Worm (Caenorhabditis elegans): Measurements from ENCODE around the gene C45B11.8.

C45B11.8 gene

ce11 chrV:11043767-11044166 is 3.2 kb downstream of the C45B11.8 start, which contains the start of gene C45B11.6:
C45B11.6 (plus strand) TSS chrV:11044067.
- TF ChIP-seq B0310.2 (tag; optimal IDR thresholded peaks at IDR 0.05) (no peak), ets-7 (tag; optimal IDR thresholded peaks at IDR 0.05) (no peak), hmbx-1 (tag; optimal IDR thresholded peaks at IDR 0.05) (no peak), hnd-1 (tag; optimal IDR thresholded peaks at IDR 0.05) (no peak), tbx-37 (GFP tag; conservative IDR thresholded peaks at IDR 0.05) (no peak), ama-1 (optimal IDR thresholded peaks at IDR 0.05) (no peak), sea-1 (GFP tag; conservative IDR thresholded peaks at IDR 0.05) (no peak), aly-1 (tag; optimal IDR thresholded peaks at IDR 0.05) (no peak), scrt-1 (GFP tag; IDR thresholded peaks at IDR 0.05) (no peak)

ce11 chrV:11046730-11047129 is 6.2 kb downstream of the C45B11.8 start, which contains the start of gene dhs-18:
dhs-18 (minus strand) TSS chrV:11046833.
- TF ChIP-seq scrt-1 (GFP tag; IDR thresholded peaks at IDR 0.05) (no peak), tbx-11 (GFP tag; IDR thresholded peaks at IDR 0.05) (no peak), tbx-37 (GFP tag; conservative IDR thresholded peaks at IDR 0.05) (no peak), aly-1 (tag; optimal IDR thresholded peaks at IDR 0.05) (no peak), flt-1 (GFP tag; IDR thresholded peaks at IDR 0.05) (no peak), tra-4 (tag; optimal IDR thresholded peaks at IDR 0.05) (no peak), F13C5.2 (tag; optimal IDR thresholded peaks at IDR 0.05) (no peak), sea-1 (GFP tag; conservative IDR thresholded peaks at IDR 0.05) (no peak), pes-1 (GFP tag; IDR thresholded peaks at IDR 0.05) (no peak), ama-1 (optimal IDR thresholded peaks at IDR 0.05) (no peak), ceh-13 (GFP tag; optimal IDR thresholded peaks at IDR 0.05) (no peak), hnd-1 (tag; optimal IDR thresholded peaks at IDR 0.05) (no peak), hmbx-1 (tag; optimal IDR thresholded peaks at IDR 0.05) (no peak), hmg-4 (GFP tag; optimal IDR thresholded peaks at IDR 0.05) (no peak), ets-7 (tag; optimal IDR thresholded peaks at IDR 0.05) (no peak), ceh-36 (tag; optimal IDR thresholded peaks at IDR 0.05) (no peak), B0310.2 (tag; optimal IDR thresholded peaks at IDR 0.05) (no peak)

DNA sequence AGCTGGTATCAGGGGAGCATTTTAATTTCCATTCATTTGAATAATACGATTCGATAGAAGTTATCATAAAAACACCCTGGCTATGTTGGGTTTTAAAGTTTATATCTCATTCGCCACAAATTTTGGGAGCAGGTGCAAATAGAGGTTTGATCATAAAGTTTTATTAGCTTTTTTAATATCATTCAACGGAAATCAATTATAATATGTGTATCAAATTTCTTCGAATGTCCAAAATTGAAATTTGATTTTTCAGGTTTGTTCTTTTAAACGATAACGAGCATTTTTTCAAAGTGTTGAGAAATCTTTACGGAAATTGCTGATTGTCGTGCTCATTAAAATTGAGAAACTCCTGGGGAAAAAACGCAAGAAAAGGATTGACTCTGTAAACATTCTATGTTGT is 8.1 kb downstream of the C45B11.8 start, which contains the start of gene srh-74:
Gene srh-74 (minus strand): TSS at position 101 of the 400 bp plus-strand sequence.
- no peak for TF ChIP-seq tra-4 (tag; optimal IDR thresholded peaks at IDR 0.05)

- TF ChIP-seq ets-7 (tag; optimal IDR thresholded peaks at IDR 0.05) (no peak), tbx-37 (GFP tag; conservative IDR thresholded peaks at IDR 0.05) (no peak), ama-1 (optimal IDR thresholded peaks at IDR 0.05) (no peak)
Measured at ce11 chrV:11051921-11052320, 11.3 kb downstream of the C45B11.8 start, which contains the start of gene T04C12.33. T04C12.33 (plus strand) TSS chrV:11052221.

DNA sequence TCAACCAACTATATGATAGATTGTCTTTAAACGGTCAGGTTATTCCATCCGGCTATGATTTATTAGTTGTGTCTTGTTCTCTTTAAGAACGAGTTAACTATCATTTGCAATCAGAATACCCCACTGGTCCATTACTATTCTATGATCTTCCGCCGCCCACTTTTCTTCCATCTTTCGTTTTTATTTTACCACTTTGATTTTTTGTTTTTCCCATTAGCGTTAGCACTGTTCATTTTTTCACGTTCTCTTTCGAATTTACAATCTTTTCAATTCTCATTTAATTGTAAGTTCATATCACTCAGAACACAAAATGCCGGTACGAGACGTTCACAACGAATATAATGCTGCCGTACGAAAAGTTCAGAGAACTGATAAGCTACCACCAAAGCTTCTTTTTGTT is 13.3 kb downstream of the C45B11.8 start, which contains the start of gene T04C12.7:
Gene T04C12.7 (plus strand): TSS at position 301 of the 400 bp plus-strand sequence.
- TF ChIP-seq ceh-36 (tag; optimal IDR thresholded peaks at IDR 0.05) = no peak

DNA sequence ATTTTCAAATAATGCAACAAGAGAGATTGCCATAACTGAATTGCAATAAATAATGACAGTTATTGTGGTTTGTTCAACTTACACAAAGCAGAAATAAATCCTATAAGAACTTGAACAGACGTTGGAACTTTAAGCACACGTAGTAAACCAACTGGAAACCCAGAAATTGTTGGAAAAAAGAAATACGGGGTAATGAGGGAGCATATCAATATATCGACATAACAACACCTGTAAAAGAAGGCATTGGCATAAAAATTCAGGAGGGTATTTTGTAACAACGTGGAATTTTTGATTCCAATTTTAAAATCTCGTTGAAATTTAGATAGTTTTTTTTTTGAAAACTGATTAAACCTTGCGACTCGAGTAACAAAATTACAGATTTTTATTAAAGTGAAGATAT is 15.9 kb downstream of the C45B11.8 start:
- TF ChIP-seq hnd-1 (tag; optimal IDR thresholded peaks at IDR 0.05) (no peak), ama-1 (optimal IDR thresholded peaks at IDR 0.05) (no peak), hmbx-1 (tag; optimal IDR thresholded peaks at IDR 0.05) (no peak), aly-1 (tag; optimal IDR thresholded peaks at IDR 0.05) (no peak), B0310.2 (tag; optimal IDR thresholded peaks at IDR 0.05) (no peak), ceh-13 (GFP tag; optimal IDR thresholded peaks at IDR 0.05) (no peak), tbx-11 (GFP tag; IDR thresholded peaks at IDR 0.05) (no peak), ceh-36 (tag; optimal IDR thresholded peaks at IDR 0.05) (no peak), scrt-1 (GFP tag; IDR thresholded peaks at IDR 0.05) (no peak), pes-1 (GFP tag; IDR thresholded peaks at IDR 0.05) (no peak), flt-1 (GFP tag; IDR thresholded peaks at IDR 0.05) (no peak), hmg-4 (GFP tag; optimal IDR thresholded peaks at IDR 0.05) (no peak), tbx-37 (GFP tag; conservative IDR thresholded peaks at IDR 0.05) (no peak), ets-7 (tag; optimal IDR thresholded peaks at IDR 0.05) (no peak), sea-1 (GFP tag; conservative IDR thresholded peaks at IDR 0.05) (no peak), F13C5.2 (tag; optimal IDR thresholded peaks at IDR 0.05) (no peak), tra-4 (tag; optimal IDR thresholded peaks at IDR 0.05) (no peak)

ce11 chrV:11057043-11057442 is 16.5 kb downstream of the C45B11.8 start, which contains the start of gene srh-75:
srh-75 (minus strand) TSS chrV:11057143.
- no peak for TF ChIP-seq pes-1 (GFP tag; IDR thresholded peaks at IDR 0.05)
- TF ChIP-seq hmbx-1 (tag; optimal IDR thresholded peaks at IDR 0.05) = no peak
- no peak for TF ChIP-seq aly-1 (tag; optimal IDR thresholded peaks at IDR 0.05)
- no peak for TF ChIP-seq ama-1 (optimal IDR thresholded peaks at IDR 0.05)
- no peak for TF ChIP-seq hnd-1 (tag; optimal IDR thresholded peaks at IDR 0.05)
- TF ChIP-seq B0310.2 (tag; optimal IDR thresholded peaks at IDR 0.05) = no peak
- no peak for TF ChIP-seq ets-7 (tag; optimal IDR thresholded peaks at IDR 0.05)
- TF ChIP-seq tbx-37 (GFP tag; conservative IDR thresholded peaks at IDR 0.05) = no peak
- TF ChIP-seq ceh-13 (GFP tag; optimal IDR thresholded peaks at IDR 0.05) = no peak
- no peak for TF ChIP-seq tbx-11 (GFP tag; IDR thresholded peaks at IDR 0.05)
- no peak for TF ChIP-seq F13C5.2 (tag; optimal IDR thresholded peaks at IDR 0.05)
- TF ChIP-seq hmg-4 (GFP tag; optimal IDR thresholded peaks at IDR 0.05) = no peak
- TF ChIP-seq scrt-1 (GFP tag; IDR thresholded peaks at IDR 0.05) = no peak
- no peak for TF ChIP-seq ceh-36 (tag; optimal IDR thresholded peaks at IDR 0.05)

DNA sequence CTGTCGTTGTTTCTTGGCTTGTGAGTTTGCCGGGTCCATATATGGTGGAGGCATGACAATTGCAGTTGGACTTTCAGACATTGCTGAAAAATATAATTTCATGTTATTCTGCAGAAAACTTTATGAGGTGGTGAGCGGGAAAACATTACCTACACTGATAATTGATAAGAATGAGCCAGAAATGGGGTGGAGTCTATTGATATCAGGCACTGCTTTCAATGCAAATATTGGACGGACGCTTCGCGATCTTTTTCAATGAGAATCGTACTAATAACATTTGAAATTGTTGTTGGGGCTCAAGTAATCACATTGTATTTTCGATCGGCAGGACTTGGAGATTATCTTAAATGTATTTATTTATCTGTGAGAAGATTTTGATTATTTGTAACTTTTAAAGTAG is 18.6 kb downstream of the C45B11.8 start, which contains the start of gene T04C12.1:
Gene T04C12.1 (minus strand): TSS at position 90 of the 400 bp plus-strand sequence.
- TF ChIP-seq sea-1 (GFP tag; conservative IDR thresholded peaks at IDR 0.05) (no peak), tra-4 (tag; optimal IDR thresholded peaks at IDR 0.05) (no peak), ama-1 (optimal IDR thresholded peaks at IDR 0.05) (no peak), aly-1 (tag; optimal IDR thresholded peaks at IDR 0.05) (no peak), flt-1 (GFP tag; IDR thresholded peaks at IDR 0.05) (no peak), ceh-13 (GFP tag; optimal IDR thresholded peaks at IDR 0.05) (no peak), scrt-1 (GFP tag; IDR thresholded peaks at IDR 0.05) (no peak), tbx-37 (GFP tag; conservative IDR thresholded peaks at IDR 0.05) (no peak), hmg-4 (GFP tag; optimal IDR thresholded peaks at IDR 0.05) (no peak), hmbx-1 (tag; optimal IDR thresholded peaks at IDR 0.05) (no peak), B0310.2 (tag; optimal IDR thresholded peaks at IDR 0.05) (no peak), tbx-11 (GFP tag; IDR thresholded peaks at IDR 0.05) (no peak), hnd-1 (tag; optimal IDR thresholded peaks at IDR 0.05) (no peak), pes-1 (GFP tag; IDR thresholded peaks at IDR 0.05) (no peak), ceh-36 (tag; optimal IDR thresholded peaks at IDR 0.05) (no peak), ets-7 (tag; optimal IDR thresholded peaks at IDR 0.05) (no peak), F13C5.2 (tag; optimal IDR thresholded peaks at IDR 0.05) (no peak)

Measured in whole organism, early embryonic.